Worm (Caenorhabditis elegans) whole organism, L3 larva: ENCODE results near the gene R08C7.8.

Experiments used
- R02D3.7 ChIP-seq: fragments of 150-350 bp; optimal IDR thresholded peaks from 2 replicates; lab custom pipeline; 2014; ENCODE audit warnings: missing biosample characterization, missing genetic modification characterization
- ZK546.5 ChIP-seq: sonication (generic microtip); optimal IDR thresholded peaks from 2 replicates; lab custom pipeline; 2017; ENCODE audit warnings: missing biosample characterization, missing genetic modification characterization
- ceh-28 ChIP-seq: fragments of 150-350 bp; optimal IDR thresholded peaks from 2 replicates; lab custom pipeline; 2014; ENCODE audit warnings: missing biosample characterization, missing genetic modification reagents, missing genetic modification characterization
- ceh-82 ChIP-seq: fragments of 150-350 bp; optimal IDR thresholded peaks from 2 replicates; lab custom pipeline; 2014; ENCODE audit warnings: missing biosample characterization, missing genetic modification characterization
- ceh-9 ChIP-seq: sonication (generic microtip); optimal IDR thresholded peaks from 2 replicates; lab custom pipeline; 2018; ENCODE audit warnings: missing biosample characterization, missing genetic modification characterization
- daf-12 ChIP-seq: fragments of 150-350 bp; optimal IDR thresholded peaks from 2 replicates; lab custom pipeline; 2014; ENCODE audit warnings: missing biosample characterization, missing genetic modification reagents, missing genetic modification characterization
- egl-5 ChIP-seq: fragments of 150-350 bp; optimal IDR thresholded peaks from 2 replicates; lab custom pipeline; 2017; ENCODE audit warnings: missing biosample characterization, missing genetic modification reagents, missing genetic modification characterization, inconsistent platforms
- elt-1 ChIP-seq: fragments of 150-350 bp; optimal IDR thresholded peaks from 2 replicates; lab custom pipeline; 2014; ENCODE audit warnings: missing biosample characterization, missing genetic modification characterization
- elt-2 ChIP-seq: sonication (generic microtip); optimal IDR thresholded peaks from 2 replicates; lab custom pipeline; 2016; ENCODE audit warnings: missing genetic modification reagents, mild to moderate bottlenecking, missing genetic modification characterization, missing compliant biosample characterization
- elt-3 ChIP-seq, 3 experiments: fragments of 150-350 bp in 1 of 3; sonication (generic microtip) in 2 of 3; optimal IDR thresholded peaks; 2 replicates in 2 of 3; 4 replicates in 1 of 3; lab custom pipeline; 2014 to 2017; ENCODE audit warnings: missing biosample characterization in 3 of 3, missing genetic modification characterization in 3 of 3
- eor-1 ChIP-seq, 2 experiments: fragments of 150-350 bp; optimal IDR thresholded peaks; 2 replicates each; lab custom pipeline; 2014 to 2018; ENCODE audit warnings: missing biosample characterization in 2 of 2, missing genetic modification characterization in 2 of 2
- fkh-10 ChIP-seq: sonication (generic microtip); optimal IDR thresholded peaks from 2 replicates; lab custom pipeline; 2017; ENCODE audit warnings: missing biosample characterization, missing genetic modification reagents, missing genetic modification characterization
- hmg-11 ChIP-seq: sonication (generic microtip); optimal IDR thresholded peaks from 2 replicates; lab custom pipeline; 2016; ENCODE audit warnings: missing genetic modification characterization, missing compliant biosample characterization
- lin-39 ChIP-seq: fragments of 150-350 bp; optimal IDR thresholded peaks from 2 replicates; lab custom pipeline; 2018; ENCODE audit warnings: missing biosample characterization, missing genetic modification reagents, missing genetic modification characterization
- lsy-12 ChIP-seq: sonication (generic microtip); optimal IDR thresholded peaks from 2 replicates; lab custom pipeline; 2016; ENCODE audit warnings: mild to moderate bottlenecking, missing genetic modification characterization, missing compliant biosample characterization
- mdl-1 ChIP-seq: fragments of 150-350 bp; optimal IDR thresholded peaks from 2 replicates; lab custom pipeline; 2014; ENCODE audit warnings: missing biosample characterization, missing genetic modification characterization
- mml-1 ChIP-seq: fragments of 150-350 bp; sonication (generic microtip); optimal IDR thresholded peaks from 3 replicates; lab custom pipeline; 2014; ENCODE audit warnings: missing biosample characterization, missing genetic modification characterization
- nfya-1 ChIP-seq: sonication (generic microtip); optimal IDR thresholded peaks from 2 replicates; lab custom pipeline; 2017; ENCODE audit warnings: missing genetic modification characterization, mild to moderate bottlenecking, missing compliant biosample characterization, antibody characterized with exemption, moderate library complexity; ENCODE audit not compliant: insufficient read depth
- nhr-12 ChIP-seq: fragments of 150-350 bp; optimal IDR thresholded peaks from 2 replicates; lab custom pipeline; 2014; ENCODE audit warnings: missing biosample characterization, missing genetic modification characterization
- nhr-23 ChIP-seq: fragments of 150-350 bp; optimal IDR thresholded peaks from 2 replicates; lab custom pipeline; 2014; ENCODE audit warnings: missing biosample characterization, missing genetic modification reagents, missing genetic modification characterization
- nhr-25 ChIP-seq: sonication (generic microtip); optimal IDR thresholded peaks from 2 replicates; lab custom pipeline; 2017; ENCODE audit warnings: missing biosample characterization, missing genetic modification characterization
- nhr-28 ChIP-seq: fragments of 150-350 bp; optimal IDR thresholded peaks from 2 replicates; lab custom pipeline; 2014; ENCODE audit warnings: missing biosample characterization, missing genetic modification characterization
- nhr-43 ChIP-seq: sonication (generic microtip); optimal IDR thresholded peaks from 2 replicates; lab custom pipeline; 2016; ENCODE audit warnings: mild to moderate bottlenecking, missing genetic modification characterization, missing compliant biosample characterization; ENCODE audit not compliant: poor library complexity, severe bottlenecking
- nhr-67 ChIP-seq: fragments of 150-350 bp; optimal IDR thresholded peaks from 2 replicates; lab custom pipeline; 2014; ENCODE audit warnings: missing biosample characterization, missing genetic modification characterization
- nhr-76 ChIP-seq: fragments of 150-350 bp; sonication (generic microtip); optimal IDR thresholded peaks from 5 replicates; lab custom pipeline; 2014; ENCODE audit warnings: missing biosample characterization, missing genetic modification characterization
- pha-4 ChIP-seq: fragments of 150-350 bp; optimal IDR thresholded peaks from 2 replicates; lab custom pipeline; 2014; ENCODE audit warnings: missing biosample characterization, missing genetic modification reagents, missing genetic modification characterization
- pqm-1 ChIP-seq: fragments of 150-350 bp; optimal IDR thresholded peaks from 2 replicates; lab custom pipeline; 2017; ENCODE audit warnings: missing biosample characterization, missing genetic modification characterization, inconsistent platforms
- sea-2 ChIP-seq: fragments of 150-350 bp; sonication (generic microtip); optimal IDR thresholded peaks from 4 replicates; lab custom pipeline; 2014; ENCODE audit warnings: missing biosample characterization, missing genetic modification reagents, missing genetic modification characterization
- snpc-4 ChIP-seq: fragments of 150-350 bp; optimal IDR thresholded peaks from 2 replicates; lab custom pipeline; 2014; ENCODE audit warnings: missing biosample characterization, missing genetic modification characterization
- tbx-2 ChIP-seq: sonication (generic microtip); optimal IDR thresholded peaks from 2 replicates; lab custom pipeline; 2016; ENCODE audit warnings: mild to moderate bottlenecking, missing genetic modification characterization, missing compliant biosample characterization
- unc-39 ChIP-seq: sonication (generic microtip); optimal IDR thresholded peaks from 4 replicates; lab custom pipeline; 2017; ENCODE audit warnings: missing biosample characterization, missing genetic modification characterization
- unc-62 ChIP-seq: fragments of 150-350 bp; sonication (generic microtip); optimal IDR thresholded peaks from 4 replicates; lab custom pipeline; 2014; ENCODE audit warnings: missing biosample characterization, missing genetic modification reagents, missing genetic modification characterization
- zag-1 ChIP-seq: fragments of 150-350 bp; optimal IDR thresholded peaks from 2 replicates; lab custom pipeline; 2014; ENCODE audit warnings: missing biosample characterization, missing genetic modification characterization

Gene R08C7.8

DNA sequence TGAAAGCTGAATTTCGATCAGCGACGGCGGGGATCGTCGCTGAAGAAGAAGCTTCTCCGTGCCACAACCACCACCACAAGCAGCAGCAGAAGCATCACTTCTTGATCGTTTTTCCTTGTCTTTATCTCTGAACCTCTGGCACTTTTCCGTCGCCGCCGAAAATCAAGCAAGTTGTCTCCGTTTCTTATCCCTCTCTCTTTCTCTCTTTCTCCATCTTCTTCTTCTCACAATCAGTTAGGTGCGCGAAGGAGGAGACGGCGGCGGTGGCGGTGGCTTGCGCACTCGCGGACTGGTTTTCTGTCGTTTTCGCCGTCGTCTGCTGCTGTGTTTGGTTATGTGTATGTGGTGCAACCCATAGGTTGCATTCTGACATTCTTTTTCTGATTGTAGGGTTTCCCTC lies 35.9 kb downstream of the R08C7.8 start (continued):
- TF ChIP-seq R02D3.7 (tag; lab: Kevin White, UChicago) (peak; percentile 17), ZK546.5 (no peak), elt-1 (tag; lab: Kevin White, UChicago) (no peak), sea-2 (GFP tag; lab: Kevin White, UChicago) (no peak), nfya-1 (no peak), unc-39 (tag; lab: Kevin White, UChicago) (no peak), hmg-11 (tag; lab: Kevin White, UChicago) (no peak), elt-3 (tag; optimal IDR thresholded peaks at IDR 0.05; lab: Kevin White, UChicago) (peak in 1 of 3 experiments; percentile 47), nhr-67 (tag; lab: Kevin White, UChicago) (no peak), pha-4 (tag; lab: Kevin White, UChicago) (peak; percentile 22), nhr-12 (tag; lab: Kevin White, UChicago) (no peak), mdl-1 (tag; lab: Kevin White, UChicago) (no peak), snpc-4 (tag; lab: Kevin White, UChicago) (peak; percentile 27)

DNA sequence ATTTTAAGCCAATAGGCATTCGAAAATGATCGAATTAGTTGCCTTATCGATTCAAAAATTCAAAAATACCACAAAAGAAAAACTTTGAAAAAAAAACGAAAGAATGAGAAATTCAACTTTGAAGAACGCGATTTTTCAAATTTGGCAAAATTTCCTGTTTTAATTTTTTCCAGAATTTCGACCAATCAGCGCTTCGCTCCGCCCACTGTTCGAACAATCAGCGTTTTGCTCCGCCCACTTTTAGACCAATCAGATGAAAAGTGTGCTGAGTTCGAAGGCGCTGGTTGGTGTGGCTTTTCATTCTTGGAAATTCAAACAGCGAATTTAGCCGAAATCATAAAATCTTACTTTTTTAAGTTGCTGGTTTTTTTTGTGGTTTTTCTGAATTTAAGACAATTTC lies 36.8 kb downstream of the R08C7.8 start:
- TF ChIP-seq nfya-1 (peak; percentile 94), pqm-1 (no peak)

DNA sequence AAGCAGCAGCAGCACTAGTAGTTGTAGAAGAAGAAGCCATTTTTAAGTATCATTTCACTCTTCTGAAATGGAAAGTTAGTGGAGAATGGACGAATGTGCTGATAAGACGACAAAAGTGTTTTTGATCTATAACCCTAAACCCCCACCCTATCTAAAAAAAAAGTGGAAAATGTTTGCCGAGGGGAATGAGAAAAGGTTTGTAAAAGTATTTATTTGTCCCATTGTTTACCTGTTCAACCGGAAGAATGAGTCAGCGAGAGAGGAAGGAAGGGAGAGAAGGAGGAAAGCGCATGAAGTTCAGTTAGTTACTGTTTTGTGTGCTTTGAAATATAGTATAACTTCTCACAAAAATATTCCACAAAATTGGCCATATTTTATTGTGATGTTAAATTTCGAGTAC lies 37.2 kb downstream of the R08C7.8 start:
- TF ChIP-seq pha-4 (tag; lab: Kevin White, UChicago) (peak; percentile 91), nhr-28 (tag; lab: Kevin White, UChicago) (no peak), elt-2 (tag; lab: Kevin White, UChicago) (peak; percentile 65), pqm-1 (peak; percentile 43), nhr-76 (tag; lab: Kevin White, UChicago) (no peak), egl-5 (tag; lab: Kevin White, UChicago) (no peak)

DNA sequence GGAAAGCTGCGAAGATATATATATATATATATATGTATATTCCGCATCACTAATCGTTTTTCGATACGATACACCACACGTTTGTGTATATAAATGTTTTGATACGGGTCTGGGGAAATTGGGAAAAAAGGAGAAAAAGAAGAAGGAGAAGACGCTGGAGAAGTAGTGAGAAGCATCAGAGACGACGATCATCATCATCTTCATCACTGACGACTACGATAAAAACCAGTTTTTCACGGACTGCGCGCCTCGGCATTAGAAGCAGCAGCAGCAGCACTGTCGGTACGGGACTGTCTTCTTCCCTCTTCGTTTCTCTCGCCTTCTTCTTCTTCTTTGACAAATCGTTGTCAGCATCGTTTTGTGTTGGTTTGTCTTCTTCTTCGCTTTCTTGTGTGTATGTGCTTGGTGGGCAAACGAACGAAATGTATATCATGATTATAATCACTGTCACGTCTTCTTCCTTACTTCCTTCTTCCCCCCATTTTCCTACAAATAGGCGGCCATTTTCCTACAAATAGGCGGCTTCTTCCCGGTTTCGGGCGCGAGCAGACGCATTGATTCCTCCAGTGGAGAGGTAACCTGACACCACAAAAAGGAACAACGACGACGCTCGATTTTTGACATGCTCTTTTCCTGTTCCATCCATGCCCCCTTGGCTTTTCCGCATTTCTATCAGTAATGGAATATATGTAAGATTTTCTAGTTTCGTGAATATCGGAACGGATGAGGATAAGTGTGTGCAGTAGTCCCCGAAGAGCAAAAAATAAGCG lies 38.1 kb downstream of the R08C7.8 start:
- peak; percentile 89 for TF ChIP-seq nhr-25 (tag; lab: Kevin White, UChicago)
- peak; percentile 53 for TF ChIP-seq nhr-23 (tag; lab: Kevin White, UChicago)
- no peak for TF ChIP-seq ceh-82 (tag; lab: Kevin White, UChicago)
- TF ChIP-seq unc-62: no peak
- peak; percentile 68 for TF ChIP-seq nhr-43 (tag; lab: Kevin White, UChicago)
- TF ChIP-seq ceh-9: no peak

DNA sequence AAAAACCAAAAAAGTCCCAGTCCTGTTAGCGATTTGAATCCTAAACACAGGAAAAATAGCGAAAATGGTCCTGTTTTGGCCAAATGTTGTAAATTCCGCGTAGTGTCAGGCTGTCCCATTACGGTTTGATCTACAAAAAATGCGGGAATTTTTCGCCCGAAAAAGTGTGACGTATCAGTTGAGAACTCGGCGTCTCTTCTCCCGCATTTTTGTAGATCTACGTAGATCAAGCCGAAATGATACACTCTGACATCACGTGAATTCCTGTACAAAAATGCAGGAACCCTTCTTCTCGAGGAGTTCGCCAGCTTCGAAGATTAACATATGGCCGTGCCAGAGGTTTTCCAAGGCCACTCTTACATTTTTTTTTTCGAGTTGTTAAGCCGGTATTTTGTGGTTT lies 38.8 kb downstream of the R08C7.8 start:
- TF ChIP-seq daf-12 (tag; lab: Kevin White, UChicago): no peak
- TF ChIP-seq nhr-28 (tag; lab: Kevin White, UChicago): no peak
- no peak for TF ChIP-seq fkh-10 (GFP tag; lab: Kevin White, UChicago)
- no peak for TF ChIP-seq mml-1 (tag; lab: Kevin White, UChicago)
- no peak for TF ChIP-seq zag-1
- TF ChIP-seq nfya-1: no peak
- TF ChIP-seq hmg-11 (tag; lab: Kevin White, UChicago): no peak
- no peak for TF ChIP-seq elt-3 (tag; optimal IDR thresholded peaks at IDR 0.05; lab: Kevin White, UChicago)
- TF ChIP-seq nhr-12 (tag; lab: Kevin White, UChicago): no peak
- no peak for TF ChIP-seq lin-39 (tag; lab: Kevin White, UChicago)
- TF ChIP-seq tbx-2: no peak
- TF ChIP-seq eor-1 (tag; optimal IDR thresholded peaks at IDR 0.05; lab: Kevin White, UChicago): no peak
- TF ChIP-seq nhr-43 (tag; lab: Kevin White, UChicago): no peak

DNA sequence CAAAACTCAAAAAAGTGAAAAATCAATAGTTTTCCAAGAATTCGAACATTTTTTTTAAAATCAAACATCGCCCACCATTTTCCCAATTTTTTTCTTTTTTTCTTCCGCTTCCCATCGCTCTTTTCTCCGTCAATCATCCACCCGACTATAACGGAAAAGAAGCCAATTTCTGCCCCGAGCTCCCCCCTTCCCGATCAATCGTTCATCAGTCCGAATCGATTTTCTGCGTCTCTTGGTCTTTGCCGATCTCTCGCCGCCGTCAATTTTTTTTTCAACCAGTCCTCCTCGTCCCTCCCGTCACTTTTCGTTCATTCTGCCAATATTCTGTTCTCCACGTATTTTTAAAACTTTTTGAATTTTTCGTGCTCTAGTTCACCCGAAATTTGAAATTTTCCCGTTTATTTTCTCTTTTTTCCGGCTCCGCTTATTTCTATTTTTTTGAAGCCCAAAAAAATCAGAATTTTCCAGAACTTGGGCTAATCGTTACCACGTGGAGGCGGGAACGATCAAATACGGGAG lies 40.3 kb downstream of the R08C7.8 start, which contains the start of gene ell-1:
Gene ell-1, plus strand, starts transcription at position 469 of the 519 bp plus-strand sequence.
- TF ChIP-seq ceh-28 (tag; lab: Kevin White, UChicago) (peak; percentile 4), nfya-1 (peak; percentile 3), lsy-12 (tag; lab: Kevin White, UChicago) (no peak), pha-4 (tag; lab: Kevin White, UChicago) (peak; percentile 18)
